Fruit fly (Drosophila melanogaster) whole organism, embryonic: Measurements from ENCODE around the gene Pc.

ENCODE experiments used
- Atf-2 ChIP-seq: fragments of 200-800 bp; sonication (Bioruptor generic); optimal IDR thresholded peaks from 2 replicates; lab custom pipeline; 2016; ENCODE audit warnings: missing biosample characterization, missing genetic modification characterization
- B-H1 ChIP-seq: fragments of 200-800 bp; sonication (Bioruptor generic); IDR thresholded peaks from 3 replicates; pipeline ENCODE4 v1.3.6; 2022; ENCODE audit warnings: missing biosample characterization, missing genetic modification characterization
- B-H2 ChIP-seq: fragments of 200-800 bp; sonication (Bioruptor generic); optimal IDR thresholded peaks from 2 replicates; lab custom pipeline; 2018; ENCODE audit warnings: missing biosample characterization, mild to moderate bottlenecking, missing genetic modification characterization
- CG10543 ChIP-seq: fragments of 200-800 bp; sonication (Bioruptor generic); optimal IDR thresholded peaks from 3 replicates; lab custom pipeline; 2017; ENCODE audit warnings: missing biosample characterization, mild to moderate bottlenecking, missing genetic modification characterization, moderate library complexity
- CG10959 ChIP-seq: fragments of 200-800 bp; sonication (Bioruptor generic); IDR thresholded peaks from 2 replicates; pipeline ENCODE4 v1.3.6; 2022; ENCODE audit warnings: missing biosample characterization, missing genetic modification characterization
- CG10979 ChIP-seq: fragments of 200-800 bp; sonication (Bioruptor generic); optimal IDR thresholded peaks from 2 replicates; lab custom pipeline; 2018; ENCODE audit warnings: missing biosample characterization, mild to moderate bottlenecking, missing genetic modification characterization, moderate library complexity
- CG11093 ChIP-seq: fragments of 200-800 bp; sonication (Bioruptor generic); IDR thresholded peaks from 3 replicates; pipeline ENCODE4 v1.3.6; 2022; ENCODE audit warnings: missing biosample characterization, missing genetic modification characterization
- CG11560 ChIP-seq: fragments of 200-800 bp; sonication (Bioruptor generic); IDR thresholded peaks from 3 replicates; pipeline ENCODE4 v1.3.6; 2022; ENCODE audit warnings: missing biosample characterization, missing genetic modification characterization
- CG13624 ChIP-seq: fragments of 200-800 bp; sonication (Bioruptor generic); optimal IDR thresholded peaks from 2 replicates; lab custom pipeline; 2016; ENCODE audit warnings: missing biosample characterization, missing genetic modification characterization
- CG14441 ChIP-seq: fragments of 200-800 bp; sonication (Bioruptor generic); IDR thresholded peaks from 2 replicates; pipeline ENCODE4 v1.3.6; 2022; ENCODE audit warnings: missing biosample characterization, missing genetic modification characterization
- CG14710 ChIP-seq: fragments of 200-800 bp; sonication (Bioruptor generic); optimal IDR thresholded peaks from 3 replicates; lab custom pipeline; 2019; ENCODE audit warnings: missing biosample characterization, mild to moderate bottlenecking, missing genetic modification characterization, moderate library complexity
- CG1529 ChIP-seq: fragments of 200-800 bp; sonication (Bioruptor generic); optimal IDR thresholded peaks from 3 replicates; lab custom pipeline; 2018; ENCODE audit warnings: missing biosample characterization, missing genetic modification characterization
- CG16815 ChIP-seq: fragments of 200-800 bp; sonication (Bioruptor generic); optimal IDR thresholded peaks from 3 replicates; lab custom pipeline; 2017; ENCODE audit warnings: missing biosample characterization, mild to moderate bottlenecking, missing genetic modification characterization
- CG17829 ChIP-seq: fragments of 200-800 bp; optimal IDR thresholded peaks from 2 replicates; lab custom pipeline; 2019; ENCODE audit warnings: missing biosample characterization, mild to moderate bottlenecking, missing genetic modification characterization, moderate library complexity
- CG18619 ChIP-seq: fragments of 200-800 bp; sonication (Bioruptor generic); optimal IDR thresholded peaks from 3 replicates; lab custom pipeline; 2017; ENCODE audit warnings: missing biosample characterization, mild to moderate bottlenecking, missing genetic modification characterization
- CG34422 ChIP-seq: fragments of 200-800 bp; sonication (Bioruptor generic); IDR thresholded peaks from 3 replicates; pipeline ENCODE4 v1.3.6; 2022; ENCODE audit warnings: missing biosample characterization, missing genetic modification characterization
- CG4617 ChIP-seq: fragments of 200-800 bp; sonication (Bioruptor generic); optimal IDR thresholded peaks from 3 replicates; lab custom pipeline; 2016; ENCODE audit warnings: missing biosample characterization, missing genetic modification characterization, borderline replicate concordance
- CG6175 ChIP-seq: fragments of 200-800 bp; sonication (Bioruptor generic); IDR thresholded peaks from 3 replicates; pipeline ENCODE4 v1.3.6; 2022; ENCODE audit warnings: missing biosample characterization, missing genetic modification characterization
- CG8089 ChIP-seq: fragments of 200-800 bp; sonication (Bioruptor generic); optimal IDR thresholded peaks from 3 replicates; lab custom pipeline; 2016; ENCODE audit warnings: missing biosample characterization, missing genetic modification characterization
- CG8281 ChIP-seq: fragments of 200-800 bp; sonication (Bioruptor generic); optimal IDR thresholded peaks from 2 replicates; lab custom pipeline; 2018; ENCODE audit warnings: missing biosample characterization, mild to moderate bottlenecking, missing genetic modification characterization, moderate library complexity
- CG8359 ChIP-seq: fragments of 200-800 bp; sonication (Bioruptor generic); optimal IDR thresholded peaks from 2 replicates; lab custom pipeline; 2017; ENCODE audit warnings: missing biosample characterization, mild to moderate bottlenecking, missing genetic modification characterization, borderline replicate concordance
- CG8924 ChIP-seq: fragments of 200-800 bp; optimal IDR thresholded peaks from 3 replicates; lab custom pipeline; 2019; ENCODE audit warnings: missing biosample characterization, mild to moderate bottlenecking, missing genetic modification characterization, moderate library complexity
- CG9876 ChIP-seq: fragments of 200-800 bp; sonication (Bioruptor generic); optimal IDR thresholded peaks from 2 replicates; lab custom pipeline; 2016; ENCODE audit warnings: missing biosample characterization, missing genetic modification characterization
- Dfd ChIP-seq, 2 experiments: fragments of >200 bp; optimal IDR thresholded peaks; 2 replicates each; lab custom pipeline; 2017; ENCODE audit warnings: missing biosample characterization in 2 of 2, missing genetic modification characterization in 2 of 2
- Drgx ChIP-seq: fragments of 200-800 bp; sonication (Bioruptor generic); IDR thresholded peaks from 2 replicates; pipeline ENCODE4 v1.3.6; 2022; ENCODE audit warnings: missing biosample characterization, missing genetic modification characterization
- Fer1 ChIP-seq: fragments of 200-800 bp; sonication (Bioruptor generic); optimal IDR thresholded peaks from 2 replicates; lab custom pipeline; 2017; ENCODE audit warnings: missing biosample characterization, mild to moderate bottlenecking, missing genetic modification characterization
- Mad ChIP-seq: fragments of 200-800 bp; sonication (Bioruptor generic); optimal IDR thresholded peaks from 2 replicates; lab custom pipeline; 2016; ENCODE audit warnings: missing biosample characterization, missing genetic modification characterization
- Xbp1 ChIP-seq: fragments of 200-800 bp; sonication (Bioruptor generic); optimal IDR thresholded peaks from 3 replicates; lab custom pipeline; 2016; ENCODE audit warnings: missing biosample characterization, mild to moderate bottlenecking, missing genetic modification characterization
- croc ChIP-seq: fragments of 200-800 bp; sonication (Bioruptor generic); conservative IDR thresholded peaks from 3 replicates; pipeline ENCODE4 v1.3.6; 2022; ENCODE audit warnings: missing biosample characterization, missing genetic modification characterization
- crol ChIP-seq: fragments of 200-800 bp; sonication (Bioruptor generic); IDR thresholded peaks from 2 replicates; pipeline ENCODE4 v1.3.6; 2022; ENCODE audit warnings: missing biosample characterization, missing genetic modification characterization
- crp ChIP-seq, 2 experiments: fragments of 200-800 bp; sonication (Bioruptor generic); optimal IDR thresholded peaks; 2 replicates in 1 of 2; 3 replicates in 1 of 2; lab custom pipeline; 2017; ENCODE audit warnings: missing biosample characterization in 2 of 2, missing genetic modification characterization in 2 of 2, mild to moderate bottlenecking in 1 of 2, moderate library complexity in 1 of 2
- fd64A ChIP-seq: fragments of 200-800 bp; sonication (Bioruptor generic); optimal IDR thresholded peaks from 3 replicates; lab custom pipeline; 2018; ENCODE audit warnings: missing biosample characterization, mild to moderate bottlenecking, missing genetic modification characterization
- fd96Cb ChIP-seq: fragments of 200-800 bp; sonication (Bioruptor generic); optimal IDR thresholded peaks from 2 replicates; lab custom pipeline; 2018; ENCODE audit warnings: missing biosample characterization, mild to moderate bottlenecking, missing genetic modification characterization, moderate library complexity
- ftz-f1 ChIP-seq: fragments of 200-800 bp; sonication (Bioruptor generic); optimal IDR thresholded peaks from 2 replicates; lab custom pipeline; 2016; ENCODE audit warnings: missing biosample characterization, missing genetic modification characterization
- gce ChIP-seq: fragments of 200-800 bp; sonication (Bioruptor generic); IDR thresholded peaks from 3 replicates; pipeline ENCODE4 v1.3.6; 2022; ENCODE audit warnings: missing biosample characterization, missing genetic modification characterization
- hb ChIP-seq: fragments of 200-800 bp; sonication (Bioruptor generic); IDR thresholded peaks from 3 replicates; pipeline ENCODE4 v1.3.6; 2022; ENCODE audit warnings: missing biosample characterization, missing genetic modification characterization; ENCODE audit not compliant: partially characterized antibody
- insv ChIP-seq, 2 experiments: fragments of 200-800 bp; sonication (Bioruptor generic); optimal IDR thresholded peaks; 3 replicates each; lab custom pipeline; 2016 to 2018; ENCODE audit warnings: missing biosample characterization in 2 of 2, missing genetic modification characterization in 2 of 2
- ken ChIP-seq: fragments of 200-800 bp; sonication (Bioruptor generic); IDR thresholded peaks from 3 replicates; pipeline ENCODE4 v1.3.6; 2022; ENCODE audit warnings: missing biosample characterization, missing genetic modification characterization
- klu ChIP-seq: fragments of 200-800 bp; sonication (Bioruptor generic); IDR thresholded peaks from 2 replicates; pipeline ENCODE4 v1.3.6; 2022; ENCODE audit warnings: missing biosample characterization, missing genetic modification characterization
- lbe ChIP-seq: fragments of 200-800 bp; sonication (Bioruptor generic); optimal IDR thresholded peaks from 2 replicates; lab custom pipeline; 2016; ENCODE audit warnings: missing biosample characterization, mild to moderate bottlenecking, missing genetic modification characterization
- nau ChIP-seq: fragments of 200-800 bp; sonication (Bioruptor generic); optimal IDR thresholded peaks from 3 replicates; lab custom pipeline; 2017; ENCODE audit warnings: missing biosample characterization, mild to moderate bottlenecking, missing genetic modification characterization, missing genetic modification reagents
- oc ChIP-seq: fragments of 200-800 bp; sonication (Bioruptor generic); optimal IDR thresholded peaks from 2 replicates; lab custom pipeline; 2018; ENCODE audit warnings: missing biosample characterization, mild to moderate bottlenecking, missing genetic modification characterization, moderate library complexity
- sens ChIP-seq: fragments of 200-800 bp; sonication (Bioruptor generic); peaks from one replicate; lab custom pipeline; 2016; ENCODE audit warnings: missing biosample characterization, missing genetic modification characterization
- sob ChIP-seq: fragments of 200-800 bp; sonication (Bioruptor generic); IDR thresholded peaks from 2 replicates; pipeline ENCODE4 v1.3.6; 2022; ENCODE audit warnings: missing biosample characterization, missing genetic modification characterization
- stc ChIP-seq: fragments of 200-800 bp; sonication (Bioruptor generic); IDR thresholded peaks from 2 replicates; pipeline ENCODE4 v1.3.6; 2022; ENCODE audit warnings: missing biosample characterization, missing genetic modification characterization
- tin ChIP-seq: fragments of 200-800 bp; sonication (Bioruptor generic); optimal IDR thresholded peaks from 3 replicates; lab custom pipeline; 2016; ENCODE audit warnings: missing biosample characterization, missing genetic modification characterization
- toy ChIP-seq: fragments of 200-800 bp; sonication (Bioruptor generic); IDR thresholded peaks from 2 replicates; pipeline ENCODE4 v1.3.6; 2022; ENCODE audit warnings: missing biosample characterization, missing genetic modification characterization
- unc-4 ChIP-seq: fragments of 200-800 bp; sonication (Bioruptor generic); IDR thresholded peaks from 2 replicates; pipeline ENCODE4 v1.3.6; 2022; ENCODE audit warnings: missing biosample characterization, missing genetic modification characterization; ENCODE audit not compliant: partially characterized antibody
- vnd ChIP-seq: fragments of 200-800 bp; sonication (Bioruptor generic); IDR thresholded peaks from 3 replicates; pipeline ENCODE4 v1.3.6; 2022; ENCODE audit warnings: missing biosample characterization, missing genetic modification characterization; ENCODE audit not compliant: partially characterized antibody
- yki ChIP-seq: fragments of >200 bp; optimal IDR thresholded peaks from 3 replicates; lab custom pipeline; 2018

Pc gene

dm6 chr3L:21317416-21318259 lies at the start of gene Pc:
Pc (minus strand) TSS chr3L:21318020.
- TF ChIP-seq Fer1 (GFP tag; lab: Kevin White, UChicago) = no peak
- peak; percentile 51; the same call in 1 of the 3 replicates for TF ChIP-seq CG34422
- no peak for TF ChIP-seq Dfd (GFP tag; optimal IDR thresholded peaks at IDR 0.05; lab: Kevin White, UChicago)
- TF ChIP-seq CG1529 = no peak
- TF ChIP-seq CG8924 (tag; lab: Kevin White, UChicago) = peak; percentile 18
- no peak for TF ChIP-seq fd64A (GFP tag; lab: Kevin White, UChicago)
- TF ChIP-seq tin = no peak
- peak; percentile 84 for TF ChIP-seq vnd (GFP tag; lab: Robert Waterston, UW)
- no peak for TF ChIP-seq CG8359 (GFP tag; lab: Kevin White, UChicago)
- TF ChIP-seq B-H1 (GFP tag; lab: Robert Waterston, UW) = no peak
- TF ChIP-seq Drgx (GFP tag; lab: Robert Waterston, UW) = no peak
- no peak for TF ChIP-seq crol (GFP tag; lab: Robert Waterston, UW)
- TF ChIP-seq ftz-f1 (GFP tag; lab: Kevin White, UChicago) = peak; percentile 25
- TF ChIP-seq Atf-2 (GFP tag; lab: Kevin White, UChicago) = no peak
- no peak for TF ChIP-seq gce
- TF ChIP-seq CG16815 (GFP tag; lab: Kevin White, UChicago) = no peak
- TF ChIP-seq sens (GFP tag; lab: Kevin White, UChicago) = peak; percentile 51
- peak; percentile 89 for TF ChIP-seq CG4617 (GFP tag; lab: Kevin White, UChicago)
- no peak for TF ChIP-seq crp (GFP tag; optimal IDR thresholded peaks at IDR 0.05; lab: Kevin White, UChicago)
- peak; percentile 48 for TF ChIP-seq CG17829 (tag; lab: Kevin White, UChicago)
- TF ChIP-seq insv (GFP tag; optimal IDR thresholded peaks at IDR 0.05; lab: Kevin White, UChicago) = no peak
- no peak for TF ChIP-seq nau (GFP tag; lab: Kevin White, UChicago)
- no peak for TF ChIP-seq lbe (GFP tag; lab: Kevin White, UChicago)
- TF ChIP-seq CG8281 (tag; lab: Kevin White, UChicago) = no peak
- TF ChIP-seq CG9876 = no peak
- TF ChIP-seq CG10979 (tag; lab: Kevin White, UChicago) = no peak
- no peak for TF ChIP-seq klu (GFP tag; lab: Robert Waterston, UW)
- TF ChIP-seq CG10959 (GFP tag; lab: Robert Waterston, UW) = no peak
- TF ChIP-seq stc (GFP tag; lab: Robert Waterston, UW) = no peak
- no peak for TF ChIP-seq CG8089
- no peak for TF ChIP-seq toy
- peak; percentile 63 for TF ChIP-seq CG13624 (GFP tag; lab: Kevin White, UChicago)
- TF ChIP-seq unc-4 (GFP tag; lab: Robert Waterston, UW) = peak; percentile 86
- peak; percentile 74 for TF ChIP-seq CG14710
- no peak for TF ChIP-seq Mad (GFP tag; lab: Kevin White, UChicago)
- TF ChIP-seq CG10543 (GFP tag; lab: Kevin White, UChicago) = no peak
- TF ChIP-seq CG18619 (GFP tag; lab: Kevin White, UChicago) = no peak
- TF ChIP-seq fd96Cb = no peak
- TF ChIP-seq B-H2 = peak; percentile 22
- peak; percentile 48; the same call in 1 of the 2 replicates for TF ChIP-seq sob (GFP tag; lab: Robert Waterston, UW)
- TF ChIP-seq CG11093 (GFP tag; lab: Robert Waterston, UW) = no peak
- TF ChIP-seq hb (GFP tag; lab: Robert Waterston, UW) = peak; percentile 82; the same call in 2 of the 3 replicates
- TF ChIP-seq yki = no peak
- no peak for TF ChIP-seq ken
- TF ChIP-seq CG6175 = no peak
- no peak for TF ChIP-seq croc (GFP tag; lab: Robert Waterston, UW)
- peak; percentile 10 for TF ChIP-seq Xbp1
- TF ChIP-seq CG11560 (tag; lab: Robert Waterston, UW) = peak; percentile 84; the same call in 2 of the 3 replicates
- TF ChIP-seq oc = no peak
- TF ChIP-seq CG14441 (GFP tag; lab: Robert Waterston, UW) = no peak
